Fruit fly (Drosophila melanogaster): Measurements from ENCODE around the gene CG43867.

DNA sequence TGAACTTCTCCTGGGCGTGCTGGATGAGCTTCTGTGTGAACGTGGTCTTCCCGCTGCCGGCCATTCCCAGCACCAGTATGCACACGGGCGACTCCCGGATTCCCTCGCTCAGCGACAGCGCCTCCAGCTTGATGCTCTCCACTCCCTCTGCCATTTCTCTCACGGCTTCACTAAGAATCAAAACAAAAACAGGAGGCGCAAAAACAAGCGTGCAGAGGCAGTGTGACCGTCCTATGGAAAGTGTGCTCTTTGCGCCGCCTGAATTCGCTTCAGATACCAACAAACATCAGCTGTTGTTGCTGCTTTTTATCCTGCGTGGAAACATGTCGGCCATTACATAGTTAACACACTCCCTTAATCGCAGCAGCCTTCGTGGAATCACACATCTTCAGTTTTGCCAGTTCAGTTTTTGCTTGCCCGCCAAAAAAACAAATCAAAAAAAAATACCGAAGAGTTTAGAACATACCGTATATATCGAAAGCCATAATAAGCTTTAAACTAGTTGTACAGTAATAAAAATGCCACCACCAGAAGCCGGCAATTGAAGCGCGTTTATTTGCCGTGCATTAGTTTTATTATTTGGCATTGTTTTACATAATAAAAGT lies 12.9 kb upstream of the CG43867 start, which contains the start of the genes CG3704 and mus81:
- TF ChIP-seq CG3032 (tag; optimal IDR thresholded peaks at IDR 0.05) = no peak
- TF ChIP-seq Sox14 (GFP tag; optimal IDR thresholded peaks at IDR 0.05) = no peak
- no peak for TF ChIP-seq CG31627 (GFP tag; optimal IDR thresholded peaks at IDR 0.05)
- TF ChIP-seq dsx (GFP tag; optimal IDR thresholded peaks at IDR 0.05; ENCODE audit: poor library complexity, severe bottlenecking) = no peak
- no peak for TF ChIP-seq CG11762 (GFP tag; optimal IDR thresholded peaks at IDR 0.05; ENCODE audit: insufficient read depth)
- no peak for TF ChIP-seq eg (GFP tag; IDR thresholded peaks at IDR 0.05)
